Fruit fly (Drosophila melanogaster) whole organism, prepupa: ENCODE data around the gene pps.

Experiments
- Blimp-1 ChIP-seq: fragments of 200-800 bp; sonication (Bioruptor generic); optimal IDR thresholded peaks from 3 replicates; lab custom pipeline; 2017; ENCODE audit warnings: missing biosample characterization, missing genetic modification characterization, mild to moderate bottlenecking, moderate library complexity, missing genetic modification reagents
- CG10631 ChIP-seq: fragments of 200-800 bp; sonication (Bioruptor generic); optimal IDR thresholded peaks from 2 replicates; lab custom pipeline; 2016; ENCODE audit warnings: missing biosample characterization, missing genetic modification characterization
- CG10669 ChIP-seq: fragments of 200-800 bp; sonication (Bioruptor generic); optimal IDR thresholded peaks from 3 replicates; lab custom pipeline; 2018; ENCODE audit warnings: missing biosample characterization, mild to moderate bottlenecking, missing genetic modification characterization, moderate library complexity
- CG11294 ChIP-seq: fragments of 200-800 bp; sonication (Bioruptor generic); IDR thresholded peaks from 2 replicates; pipeline ENCODE4 v1.3.6; 2022; ENCODE audit warnings: missing biosample characterization, missing genetic modification characterization
- CG11762 ChIP-seq: fragments of 200-800 bp; sonication (Bioruptor generic); optimal IDR thresholded peaks from 3 replicates; lab custom pipeline; 2016; ENCODE audit warnings: missing biosample characterization, missing genetic modification characterization; ENCODE audit not compliant: insufficient read depth
- CG11902 ChIP-seq: fragments of 200-800 bp; sonication (Bioruptor generic); optimal IDR thresholded peaks from 3 replicates; lab custom pipeline; 2016; ENCODE audit warnings: missing biosample characterization, missing genetic modification characterization
- CG16779 ChIP-seq: fragments of 200-800 bp; sonication (Bioruptor generic); optimal IDR thresholded peaks from 3 replicates; lab custom pipeline; 2017; ENCODE audit warnings: missing biosample characterization, mild to moderate bottlenecking, missing genetic modification characterization
- CG32006 ChIP-seq: fragments of 200-800 bp; sonication (Bioruptor generic); optimal IDR thresholded peaks from 3 replicates; lab custom pipeline; 2017; ENCODE audit warnings: missing biosample characterization, mild to moderate bottlenecking, missing genetic modification characterization
- CG34406 ChIP-seq: fragments of 200-800 bp; sonication (Bioruptor generic); optimal IDR thresholded peaks from 3 replicates; lab custom pipeline; 2016; ENCODE audit warnings: missing biosample characterization, missing genetic modification characterization
- CG3919 ChIP-seq: fragments of 200-800 bp; sonication (Bioruptor generic); optimal IDR thresholded peaks from 3 replicates; lab custom pipeline; 2016; ENCODE audit warnings: missing biosample characterization, missing genetic modification characterization
- CG4318 ChIP-seq: fragments of 200-800 bp; sonication (Bioruptor generic); optimal IDR thresholded peaks from 3 replicates; lab custom pipeline; 2017; ENCODE audit warnings: missing biosample characterization, mild to moderate bottlenecking, missing genetic modification characterization
- CG6163 ChIP-seq: fragments of 200-800 bp; sonication (Bioruptor generic); IDR thresholded peaks from 3 replicates; pipeline ENCODE4 v1.3.6; 2022; ENCODE audit warnings: missing biosample characterization, missing genetic modification characterization
- CG6276 ChIP-seq: fragments of 200-800 bp; sonication (Bioruptor generic); optimal IDR thresholded peaks from 2 replicates; lab custom pipeline; 2017; ENCODE audit warnings: missing biosample characterization, mild to moderate bottlenecking, missing genetic modification characterization
- CG6792 ChIP-seq: fragments of 200-800 bp; sonication (Bioruptor generic); optimal IDR thresholded peaks from 3 replicates; lab custom pipeline; 2016; ENCODE audit warnings: missing biosample characterization, missing genetic modification characterization
- CG6808 ChIP-seq: fragments of 200-800 bp; sonication (Bioruptor generic); optimal IDR thresholded peaks from 3 replicates; lab custom pipeline; 2017; ENCODE audit warnings: missing biosample characterization, missing genetic modification characterization, mild to moderate bottlenecking, moderate library complexity, missing genetic modification reagents
- CG7368 ChIP-seq: fragments of 200-800 bp; sonication (Bioruptor generic); optimal IDR thresholded peaks from 3 replicates; lab custom pipeline; 2016; ENCODE audit warnings: missing biosample characterization, missing genetic modification characterization
- CG8119 ChIP-seq: fragments of 200-800 bp; sonication (Bioruptor generic); IDR thresholded peaks from 3 replicates; pipeline ENCODE4 v1.3.6; 2022; ENCODE audit warnings: missing biosample characterization, missing genetic modification characterization
- CG8319 ChIP-seq: fragments of 200-800 bp; sonication (Bioruptor generic); optimal IDR thresholded peaks from 3 replicates; lab custom pipeline; 2016; ENCODE audit warnings: missing biosample characterization, missing genetic modification characterization
- CG8632 ChIP-seq: fragments of 200-800 bp; sonication (Bioruptor generic); optimal IDR thresholded peaks from 3 replicates; lab custom pipeline; 2016; ENCODE audit warnings: missing biosample characterization, missing genetic modification characterization
- Eip75B ChIP-seq: fragments of 200-800 bp; sonication (Bioruptor generic); optimal IDR thresholded peaks from 3 replicates; lab custom pipeline; 2016; ENCODE audit warnings: missing biosample characterization, missing genetic modification characterization
- Eip78C ChIP-seq: fragments of 200-800 bp; sonication (Bioruptor generic); peaks from one replicate; lab custom pipeline; 2016; ENCODE audit warnings: missing biosample characterization, missing genetic modification characterization
- Eip93F ChIP-seq: fragments of 200-800 bp; sonication (Bioruptor generic); optimal IDR thresholded peaks from 2 replicates; lab custom pipeline; 2016; ENCODE audit warnings: missing biosample characterization, mild to moderate bottlenecking, missing genetic modification characterization
- Ets21C ChIP-seq: fragments of 200-800 bp; sonication (Bioruptor generic); optimal IDR thresholded peaks from 3 replicates; lab custom pipeline; 2016; ENCODE audit warnings: missing biosample characterization, missing genetic modification characterization
- Ets96B ChIP-seq: fragments of 200-800 bp; optimal IDR thresholded peaks from 2 replicates; lab custom pipeline; 2019; ENCODE audit warnings: missing biosample characterization, mild to moderate bottlenecking, missing genetic modification characterization, moderate library complexity
- Gug ChIP-seq: fragments of 200-800 bp; sonication (Bioruptor generic); IDR thresholded peaks from 2 replicates; pipeline ENCODE4 v1.3.6; 2022; ENCODE audit warnings: missing biosample characterization, missing genetic modification characterization
- Hr39 ChIP-seq: fragments of 200-800 bp; sonication (Bioruptor generic); optimal IDR thresholded peaks from 2 replicates; lab custom pipeline; 2016; ENCODE audit warnings: missing biosample characterization, missing genetic modification characterization
- Hr4 ChIP-seq: fragments of 200-800 bp; sonication (Bioruptor generic); optimal IDR thresholded peaks from 3 replicates; lab custom pipeline; 2016; ENCODE audit warnings: missing biosample characterization, missing genetic modification characterization
- Met ChIP-seq: fragments of 200-800 bp; sonication (Bioruptor generic); optimal IDR thresholded peaks from 3 replicates; lab custom pipeline; 2016; ENCODE audit warnings: missing biosample characterization, missing genetic modification characterization
- OdsH ChIP-seq: fragments of 200-800 bp; sonication (Bioruptor generic); optimal IDR thresholded peaks from 3 replicates; lab custom pipeline; 2016; ENCODE audit warnings: missing biosample characterization, missing genetic modification characterization
- Smox ChIP-seq: fragments of 200-800 bp; sonication (Bioruptor generic); optimal IDR thresholded peaks from 3 replicates; lab custom pipeline; 2016; ENCODE audit warnings: missing biosample characterization, missing genetic modification characterization
- Sox102F ChIP-seq: fragments of 200-800 bp; sonication (Bioruptor generic); optimal IDR thresholded peaks from 2 replicates; lab custom pipeline; 2016; ENCODE audit warnings: missing biosample characterization, mild to moderate bottlenecking, missing genetic modification characterization
- Sox14 ChIP-seq: fragments of 200-800 bp; sonication (Bioruptor generic); optimal IDR thresholded peaks from 3 replicates; lab custom pipeline; 2016; ENCODE audit warnings: missing biosample characterization, missing genetic modification characterization
- achi ChIP-seq: fragments of 200-800 bp; sonication (Bioruptor generic); optimal IDR thresholded peaks from 3 replicates; lab custom pipeline; 2016; ENCODE audit warnings: missing biosample characterization, missing genetic modification characterization
- acj6 ChIP-seq: fragments of 200-800 bp; sonication (Bioruptor generic); optimal IDR thresholded peaks from 3 replicates; lab custom pipeline; 2016; ENCODE audit warnings: missing biosample characterization, missing genetic modification characterization
- cyc ChIP-seq: fragments of 200-800 bp; sonication (Bioruptor generic); optimal IDR thresholded peaks from 3 replicates; lab custom pipeline; 2016; ENCODE audit warnings: missing biosample characterization, missing genetic modification characterization
- dac ChIP-seq: fragments of 200-800 bp; sonication (Bioruptor generic); optimal IDR thresholded peaks from 2 replicates; lab custom pipeline; 2017; ENCODE audit warnings: missing biosample characterization, mild to moderate bottlenecking, missing genetic modification characterization
- dsx ChIP-seq: fragments of 200-800 bp; optimal IDR thresholded peaks from 3 replicates; lab custom pipeline; 2019; ENCODE audit warnings: missing biosample characterization, mild to moderate bottlenecking, missing genetic modification characterization, moderate library complexity; ENCODE audit not compliant: poor library complexity, severe bottlenecking
- esn ChIP-seq: fragments of 200-800 bp; sonication (Bioruptor generic); optimal IDR thresholded peaks from 2 replicates; lab custom pipeline; 2016; ENCODE audit warnings: missing biosample characterization, mild to moderate bottlenecking, missing genetic modification characterization, moderate library complexity
- fd59A ChIP-seq: fragments of 200-800 bp; sonication (Bioruptor generic); optimal IDR thresholded peaks from 2 replicates; lab custom pipeline; 2017; ENCODE audit warnings: missing biosample characterization, mild to moderate bottlenecking, missing genetic modification characterization, missing genetic modification reagents
- fd85E ChIP-seq: fragments of 200-800 bp; sonication (Bioruptor generic); optimal IDR thresholded peaks from 3 replicates; lab custom pipeline; 2016; ENCODE audit warnings: missing biosample characterization, missing genetic modification characterization
- fkh ChIP-seq: fragments of 200-800 bp; sonication (Bioruptor generic); optimal IDR thresholded peaks from 3 replicates; lab custom pipeline; 2017; ENCODE audit warnings: missing biosample characterization, mild to moderate bottlenecking, missing genetic modification characterization, moderate library complexity
- net ChIP-seq: fragments of 200-800 bp; sonication (Bioruptor generic); optimal IDR thresholded peaks from 3 replicates; lab custom pipeline; 2016; ENCODE audit warnings: missing biosample characterization, missing genetic modification characterization
- pdm3 ChIP-seq: fragments of 200-800 bp; sonication (Bioruptor generic); optimal IDR thresholded peaks from 3 replicates; lab custom pipeline; 2016; ENCODE audit warnings: missing biosample characterization, missing genetic modification characterization
- salr ChIP-seq, 2 experiments: fragments of 200-800 bp; sonication (Bioruptor generic); optimal IDR thresholded peaks; 3 replicates each; lab custom pipeline; 2016 to 2018; ENCODE audit warnings: missing biosample characterization in 2 of 2, missing genetic modification characterization in 2 of 2, mild to moderate bottlenecking in 1 of 2
- spab ChIP-seq: fragments of 200-800 bp; sonication (Bioruptor generic); optimal IDR thresholded peaks from 2 replicates; lab custom pipeline; 2017; ENCODE audit warnings: missing biosample characterization, mild to moderate bottlenecking, missing genetic modification characterization, missing genetic modification reagents
- ss ChIP-seq, 2 experiments: fragments of 200-800 bp; sonication (Bioruptor generic); optimal IDR thresholded peaks; 2 replicates in 1 of 2; 3 replicates in 1 of 2; lab custom pipeline; 2017 to 2018; ENCODE audit warnings: mild to moderate bottlenecking in 2 of 2, missing biosample characterization in 2 of 2, missing genetic modification characterization in 2 of 2, moderate library complexity in 1 of 2
- svp ChIP-seq: fragments of 200-800 bp; sonication (Bioruptor generic); peaks from one replicate; lab custom pipeline; 2016; ENCODE audit warnings: missing biosample characterization, missing genetic modification characterization
- topi ChIP-seq: fragments of 200-800 bp; sonication (Bioruptor generic); optimal IDR thresholded peaks from 3 replicates; lab custom pipeline; 2016; ENCODE audit warnings: missing biosample characterization, missing genetic modification characterization
- vri ChIP-seq: fragments of 200-800 bp; sonication (Bioruptor generic); optimal IDR thresholded peaks from 3 replicates; lab custom pipeline; 2016; ENCODE audit warnings: missing biosample characterization, mild to moderate bottlenecking, missing genetic modification characterization

pps gene

DNA sequence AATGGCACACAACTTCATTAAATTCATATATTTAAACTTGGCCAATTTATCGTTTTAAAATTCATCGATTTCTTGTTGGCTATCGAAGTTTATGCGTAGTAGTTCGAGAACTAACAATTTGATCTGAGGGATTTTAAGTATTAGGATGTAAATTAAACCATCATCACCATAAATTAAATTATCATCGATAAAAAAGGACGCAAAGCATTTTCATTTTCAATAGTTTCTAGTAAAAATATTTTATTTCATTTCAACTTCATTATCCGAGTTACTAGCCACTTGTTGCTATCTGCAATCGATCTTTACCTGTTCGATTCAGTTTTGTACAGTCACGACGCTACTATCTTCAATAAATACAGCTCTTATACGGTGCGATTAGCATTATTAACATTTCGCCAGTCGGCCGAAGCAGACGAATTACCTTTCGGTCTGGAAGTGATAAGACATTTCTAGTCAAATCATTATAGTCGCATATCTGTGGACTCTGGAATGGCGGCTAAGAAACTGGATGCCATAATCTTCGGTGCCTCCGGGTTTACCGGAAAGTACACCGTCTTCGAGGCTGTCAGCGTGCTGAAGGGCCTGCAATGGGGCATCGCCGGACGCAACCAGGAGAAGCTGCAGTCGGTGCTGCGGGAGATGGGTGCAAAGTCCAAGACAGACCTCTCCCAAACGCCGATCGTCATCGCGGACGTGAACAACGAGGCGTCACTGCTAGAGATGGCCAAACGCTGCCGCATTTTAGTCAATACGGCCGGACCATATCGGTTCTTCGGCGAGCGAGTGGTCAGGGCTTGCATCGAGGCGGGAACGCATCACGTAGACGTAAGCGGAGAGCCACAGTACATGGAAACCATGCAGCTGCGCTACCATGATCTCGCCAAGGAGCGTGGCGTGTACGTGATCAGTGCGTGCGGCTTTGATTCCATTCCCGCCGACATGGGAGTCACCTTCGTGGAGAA, 7.1 kb upstream of the pps start, which contains the start of gene CG5167:
Gene CG5167 (plus strand): TSS at position 298 of the 962 bp plus-strand sequence.
- TF ChIP-seq CG3919 (peak; percentile 43), net (GFP tag; lab: Kevin White, UChicago) (peak; percentile 76), CG10669 (GFP tag; lab: Kevin White, UChicago) (no peak), pdm3 (no peak), CG6276 (peak; percentile 92), CG4318 (GFP tag; lab: Kevin White, UChicago) (no peak), Hr4 (peak; percentile 1), CG7368 (GFP tag; lab: Kevin White, UChicago) (no peak), svp (GFP tag; lab: Kevin White, UChicago) (peak; percentile 69), fd59A (no peak), vri (peak; percentile 16), Sox14 (GFP tag; lab: Kevin White, UChicago) (peak; percentile 19), OdsH (GFP tag; lab: Kevin White, UChicago) (no peak), Ets21C (GFP tag; lab: Kevin White, UChicago) (no peak), Blimp-1 (GFP tag; lab: Kevin White, UChicago) (no peak), Ets96B (tag; lab: Kevin White, UChicago) (peak; percentile 25), CG10631 (GFP tag; lab: Kevin White, UChicago) (no peak), Met (GFP tag; lab: Kevin White, UChicago) (no peak), fkh (GFP tag; lab: Kevin White, UChicago) (peak; percentile 25), dac (no peak), CG6792 (GFP tag; lab: Kevin White, UChicago) (no peak), CG8319 (GFP tag; lab: Kevin White, UChicago) (no peak), CG11902 (GFP tag; lab: Kevin White, UChicago) (no peak), CG11762 (peak; percentile 50), acj6 (GFP tag; lab: Kevin White, UChicago) (no peak), Gug (GFP tag; lab: Robert Waterston, UW) (no peak; the same call in 1 of the 2 replicates), Eip75B (GFP tag; lab: Kevin White, UChicago) (peak; percentile 46), topi (GFP tag; lab: Kevin White, UChicago) (peak; percentile 24), esn (GFP tag; lab: Kevin White, UChicago) (peak; percentile 63), achi (GFP tag; lab: Kevin White, UChicago) (peak; percentile 32), Eip93F (peak; percentile 21), CG8632 (GFP tag; lab: Kevin White, UChicago) (peak; percentile 20), cyc (peak; percentile 8), CG16779 (peak; percentile 87), CG6808 (GFP tag; lab: Kevin White, UChicago) (peak; percentile 76), Sox102F (GFP tag; lab: Kevin White, UChicago) (peak; percentile 46), CG34406 (GFP tag; lab: Kevin White, UChicago) (peak; percentile 36), spab (GFP tag; lab: Kevin White, UChicago) (peak; percentile 54), fd85E (no peak), CG32006 (GFP tag; lab: Kevin White, UChicago) (no peak), CG8119 (GFP tag; lab: Robert Waterston, UW) (peak; percentile 59), ss (GFP tag; optimal IDR thresholded peaks at IDR 0.05; lab: Kevin White, UChicago) (peak; percentile 84 to 89), dsx (GFP tag; lab: Kevin White, UChicago) (peak; percentile 2), Eip78C (GFP tag; lab: Kevin White, UChicago) (peak; percentile 87), CG11294 (GFP tag; lab: Robert Waterston, UW) (no peak), Smox (no peak), salr (GFP tag; optimal IDR thresholded peaks at IDR 0.05; lab: Kevin White, UChicago) (peak; percentile 41 to 50), Hr39 (GFP tag; lab: Kevin White, UChicago) (peak; percentile 28), CG6163 (GFP tag; lab: Robert Waterston, UW) (peak; percentile 15; the same call in 1 of the 3 replicates)
